Worm (Caenorhabditis elegans) whole organism, L1 larva: ENCODE measurements around the gene F25F2.1.

Experiments used
- C16A3.4 ChIP-seq: fragments of 150-350 bp; optimal IDR thresholded peaks from 2 replicates; lab custom pipeline; 2014; ENCODE audit warnings: missing biosample characterization, missing genetic modification characterization
- F16B12.6 ChIP-seq: fragments of 150-350 bp; optimal IDR thresholded peaks from 2 replicates; lab custom pipeline; 2014; ENCODE audit warnings: missing biosample characterization, missing genetic modification characterization
- blmp-1 ChIP-seq: fragments of 150-350 bp; optimal IDR thresholded peaks from 2 replicates; lab custom pipeline; 2014; ENCODE audit warnings: missing biosample characterization, missing genetic modification characterization
- ceh-8 ChIP-seq: fragments of 200-800 bp; sonication (Bioruptor generic); optimal IDR thresholded peaks from 2 replicates; lab custom pipeline; 2018; ENCODE audit warnings: mild to moderate bottlenecking, missing genetic modification characterization, moderate library complexity, missing compliant biosample characterization
- ceh-82 ChIP-seq, 3 experiments: fragments of 150-350 bp in 1 of 3; sonication (generic microtip) in 2 of 3; optimal IDR thresholded peaks; 2 replicates each; lab custom pipeline; 2014 to 2017; ENCODE audit warnings: missing biosample characterization in 3 of 3, missing genetic modification characterization in 3 of 3
- dpl-1 ChIP-seq, 3 experiments: fragments of 150-350 bp in 2 of 3; sonication (generic microtip) in 1 of 3; optimal IDR thresholded peaks; 2 replicates each; lab custom pipeline; 2014 to 2017; ENCODE audit warnings: missing biosample characterization in 3 of 3, missing genetic modification characterization in 3 of 3, missing genetic modification reagents in 3 of 3
- efl-1 ChIP-seq, 4 experiments: fragments of 150-350 bp; optimal IDR thresholded peaks in 3 of 4; peaks in 1 of 4; 1 replicate in 1 of 4; 2 replicates in 3 of 4; lab custom pipeline; 2014; ENCODE audit warnings: missing biosample characterization in 2 of 4, missing genetic modification characterization in 2 of 4, missing genetic modification reagents in 2 of 4
- efl-3 ChIP-seq: fragments of 200-800 bp; sonication (Bioruptor generic); optimal IDR thresholded peaks from 2 replicates; lab custom pipeline; 2018; ENCODE audit warnings: mild to moderate bottlenecking, missing genetic modification characterization, missing compliant biosample characterization
- egl-13 ChIP-seq: sonication (generic microtip); optimal IDR thresholded peaks from 2 replicates; lab custom pipeline; 2016; ENCODE audit warnings: missing genotype, missing genetic modification reagents, missing genetic modification characterization, missing compliant biosample characterization
- elt-2 ChIP-seq: sonication (generic microtip); optimal IDR thresholded peaks from 2 replicates; lab custom pipeline; 2016; ENCODE audit warnings: missing genetic modification characterization, mild to moderate bottlenecking, inconsistent platforms, missing compliant biosample characterization, missing genetic modification reagents
- elt-3 ChIP-seq, 6 experiments: fragments of 150-350 bp in 1 of 6; sonication (generic microtip); optimal IDR thresholded peaks; 2 replicates each; lab custom pipeline; 2017 to 2018; ENCODE audit warnings: missing biosample characterization in 6 of 6, missing genetic modification characterization in 6 of 6, inconsistent platforms in 1 of 6
- fkh-8 ChIP-seq: sonication (generic microtip); optimal IDR thresholded peaks from 2 replicates; lab custom pipeline; 2016; ENCODE audit warnings: mild to moderate bottlenecking, missing genetic modification characterization, missing compliant biosample characterization
- fos-1 ChIP-seq: fragments of 150-350 bp; optimal IDR thresholded peaks from 2 replicates; lab custom pipeline; 2014; ENCODE audit warnings: missing biosample characterization, missing genetic modification characterization
- grh-1 ChIP-seq: fragments of 200-800 bp; sonication (Bioruptor generic); IDR thresholded peaks from 2 replicates; pipeline ENCODE4 v1.3.6; 2022; ENCODE audit warnings: missing genetic modification reagents, missing genetic modification characterization, missing compliant biosample characterization
- hlh-4 ChIP-seq: sonication (generic microtip); optimal IDR thresholded peaks from 2 replicates; lab custom pipeline; 2016; ENCODE audit warnings: mild to moderate bottlenecking, missing genetic modification characterization, missing compliant biosample characterization
- jun-1 ChIP-seq: fragments of 150-350 bp; optimal IDR thresholded peaks from 2 replicates; lab custom pipeline; 2014; ENCODE audit warnings: missing biosample characterization, missing genetic modification reagents, missing genetic modification characterization
- lin-13 ChIP-seq: fragments of 150-350 bp; optimal IDR thresholded peaks from 2 replicates; lab custom pipeline; 2014; ENCODE audit warnings: missing biosample characterization, missing genetic modification reagents, missing genetic modification characterization
- lin-14 ChIP-seq: fragments of 200-800 bp; sonication (Bioruptor generic); optimal IDR thresholded peaks from 2 replicates; lab custom pipeline; 2018; ENCODE audit warnings: mild to moderate bottlenecking, missing genetic modification characterization, moderate library complexity, missing compliant biosample characterization
- lin-35 ChIP-seq, 2 experiments: fragments of 150-350 bp; optimal IDR thresholded peaks; 2 replicates each; lab custom pipeline; 2014; ENCODE audit warnings: missing biosample characterization in 2 of 2, missing genetic modification characterization in 2 of 2, missing genetic modification reagents in 2 of 2
- lin-39 ChIP-seq: fragments of 150-350 bp; optimal IDR thresholded peaks from 2 replicates; lab custom pipeline; 2014; ENCODE audit warnings: missing biosample characterization, missing genetic modification reagents, missing genetic modification characterization
- lir-3 ChIP-seq: sonication (generic microtip); optimal IDR thresholded peaks from 2 replicates; lab custom pipeline; 2016; ENCODE audit warnings: mild to moderate bottlenecking, missing genetic modification characterization, moderate library complexity, missing compliant biosample characterization; ENCODE audit not compliant: poor library complexity
- lsy-2 ChIP-seq, 2 experiments: fragments of 150-350 bp; optimal IDR thresholded peaks; 2 replicates each; lab custom pipeline; 2014; ENCODE audit warnings: missing biosample characterization in 2 of 2, missing genetic modification characterization in 2 of 2
- mab-9 ChIP-seq: fragments of 200-800 bp; sonication (Bioruptor generic); IDR thresholded peaks from 2 replicates; pipeline ENCODE4 v1.3.6; 2022; ENCODE audit warnings: missing genetic modification reagents, missing genetic modification characterization, missing compliant biosample characterization
- mdl-1 ChIP-seq, 2 experiments: fragments of 150-350 bp; optimal IDR thresholded peaks; 2 replicates each; lab custom pipeline; 2014 to 2017; ENCODE audit warnings: missing biosample characterization in 2 of 2, missing genetic modification characterization in 2 of 2, inconsistent platforms in 1 of 2
- mep-1 ChIP-seq: fragments of 150-350 bp; optimal IDR thresholded peaks from 2 replicates; lab custom pipeline; 2014; ENCODE audit warnings: missing biosample characterization, missing genetic modification characterization
- nhr-11 ChIP-seq: fragments of 150-350 bp; optimal IDR thresholded peaks from 2 replicates; lab custom pipeline; 2014; ENCODE audit warnings: missing biosample characterization, missing genetic modification characterization
- nhr-19 ChIP-seq: fragments of 200-800 bp; sonication (Bioruptor generic); conservative IDR thresholded peaks from 2 replicates; pipeline ENCODE4 v1.3.6; 2022; ENCODE audit warnings: missing genetic modification characterization, missing compliant biosample characterization
- nhr-20 ChIP-seq: sonication (generic microtip); optimal IDR thresholded peaks from 2 replicates; lab custom pipeline; 2016; ENCODE audit warnings: mild to moderate bottlenecking, missing genetic modification characterization, missing compliant biosample characterization
- nhr-47 ChIP-seq: sonication (generic microtip); optimal IDR thresholded peaks from 2 replicates; lab custom pipeline; 2016; ENCODE audit warnings: mild to moderate bottlenecking, missing genetic modification characterization, moderate library complexity, missing compliant biosample characterization
- nhr-71 ChIP-seq: sonication (generic microtip); optimal IDR thresholded peaks from 2 replicates; lab custom pipeline; 2016; ENCODE audit warnings: mild to moderate bottlenecking, missing genetic modification characterization, moderate library complexity, missing compliant biosample characterization
- nhr-85 ChIP-seq: sonication (generic microtip); peaks from one replicate; lab custom pipeline; 2016; ENCODE audit warnings: missing genetic modification characterization, inconsistent platforms, missing compliant biosample characterization
- nhr-90 ChIP-seq: sonication (generic microtip); optimal IDR thresholded peaks from 2 replicates; lab custom pipeline; 2016; ENCODE audit warnings: mild to moderate bottlenecking, missing genetic modification characterization, missing compliant biosample characterization; ENCODE audit not compliant: poor library complexity
- pag-3 ChIP-seq: sonication (generic microtip); optimal IDR thresholded peaks from 2 replicates; lab custom pipeline; 2017; ENCODE audit warnings: missing genetic modification characterization, mild to moderate bottlenecking, missing compliant biosample characterization, antibody characterized with exemption, borderline replicate concordance; ENCODE audit not compliant: insufficient read depth
- rnt-1 ChIP-seq: sonication (generic microtip); optimal IDR thresholded peaks from 2 replicates; lab custom pipeline; 2016; ENCODE audit warnings: mild to moderate bottlenecking, missing genetic modification characterization, moderate library complexity, missing compliant biosample characterization
- skn-1 ChIP-seq: fragments of 150-350 bp; optimal IDR thresholded peaks from 2 replicates; lab custom pipeline; 2014; ENCODE audit warnings: missing biosample characterization, missing genetic modification characterization
- snpc-4 ChIP-seq: fragments of 150-350 bp; optimal IDR thresholded peaks from 2 replicates; lab custom pipeline; 2014; ENCODE audit warnings: missing biosample characterization, missing genetic modification characterization
- snu-23 ChIP-seq: sonication (generic microtip); optimal IDR thresholded peaks from 2 replicates; lab custom pipeline; 2016; ENCODE audit warnings: missing genetic modification characterization, missing compliant biosample characterization
- sptf-1 ChIP-seq: fragments of 150-350 bp; optimal IDR thresholded peaks from 2 replicates; lab custom pipeline; 2014; ENCODE audit warnings: missing biosample characterization, missing genetic modification characterization
- swsn-7 ChIP-seq: sonication (generic microtip); optimal IDR thresholded peaks from 2 replicates; lab custom pipeline; 2016; ENCODE audit warnings: missing genetic modification characterization, missing compliant biosample characterization
- tbx-2 ChIP-seq: sonication (generic microtip); optimal IDR thresholded peaks from 2 replicates; lab custom pipeline; 2016; ENCODE audit warnings: missing genetic modification characterization, missing compliant biosample characterization
- unc-62 ChIP-seq: fragments of 150-350 bp; optimal IDR thresholded peaks from 2 replicates; lab custom pipeline; 2014; ENCODE audit warnings: missing biosample characterization, missing genetic modification reagents, missing genetic modification characterization
- unc-86 ChIP-seq: sonication (generic microtip); optimal IDR thresholded peaks from 2 replicates; lab custom pipeline; 2016; ENCODE audit warnings: missing genetic modification characterization, missing compliant biosample characterization
- xbp-1 ChIP-seq: sonication (generic microtip); optimal IDR thresholded peaks from 2 replicates; lab custom pipeline; 2016; ENCODE audit warnings: missing genetic modification characterization, missing compliant biosample characterization
- ztf-11 ChIP-seq, 2 experiments: sonication (generic microtip); optimal IDR thresholded peaks; 2 replicates each; lab custom pipeline; 2016 to 2017; ENCODE audit warnings: missing genetic modification characterization in 2 of 2, missing biosample characterization in 1 of 2, missing compliant biosample characterization in 1 of 2
- ztf-4 ChIP-seq: fragments of 150-350 bp; optimal IDR thresholded peaks from 2 replicates; lab custom pipeline; 2014; ENCODE audit warnings: missing biosample characterization, missing genetic modification characterization

The F25F2.1 gene

ce11 chrIII:4470793-4471192 lies 37.9 kb upstream of the F25F2.1 start:
- no peak for TF ChIP-seq unc-62
- TF ChIP-seq mep-1 = peak; percentile 67
- TF ChIP-seq lin-14 (GFP tag; lab: Kevin White, UChicago) = peak; percentile 57
- TF ChIP-seq nhr-85 (tag; lab: Kevin White, UChicago) = peak; percentile 50
- peak; percentile 53 for TF ChIP-seq ztf-4 (tag; lab: Kevin White, UChicago)
- TF ChIP-seq ceh-82 (tag; optimal IDR thresholded peaks at IDR 0.05; lab: Kevin White, UChicago) = peak in 2 of 3 experiments; percentile 49 to 64
- peak; percentile 57 for TF ChIP-seq C16A3.4 (tag; lab: Kevin White, UChicago)
- TF ChIP-seq dpl-1 (GFP tag; optimal IDR thresholded peaks at IDR 0.05; lab: Kevin White, UChicago) = peak in 2 of 3 experiments; percentile 33 to 52
- TF ChIP-seq mab-9 = no peak
- TF ChIP-seq grh-1 (GFP tag; lab: Robert Waterston, UW) = peak; percentile 16; the same call in 1 of the 2 replicates
- no peak for TF ChIP-seq jun-1 (tag; lab: Kevin White, UChicago)
- peak; percentile 78 for TF ChIP-seq fkh-8 (tag; lab: Kevin White, UChicago)
- TF ChIP-seq snpc-4 (tag; lab: Kevin White, UChicago) = no peak
- no peak for TF ChIP-seq sptf-1 (tag; lab: Kevin White, UChicago)
- peak; percentile 53 for TF ChIP-seq nhr-20
- TF ChIP-seq swsn-7 = peak; percentile 62
- TF ChIP-seq rnt-1 = peak; percentile 50
- TF ChIP-seq ztf-11 (tag; optimal IDR thresholded peaks at IDR 0.05; lab: Kevin White, UChicago) = peak in 1 of 2 experiments; percentile 21
- TF ChIP-seq lin-39 (tag; lab: Kevin White, UChicago) = no peak
- TF ChIP-seq lir-3 (tag; lab: Kevin White, UChicago) = peak; percentile 82
- peak; percentile 82 for TF ChIP-seq snu-23
- TF ChIP-seq elt-3 (tag; optimal IDR thresholded peaks at IDR 0.05; lab: Kevin White, UChicago) = peak in 1 of 6 experiments; percentile 50
- peak; percentile 57 for TF ChIP-seq nhr-19 (GFP tag; lab: Robert Waterston, UW)
- peak; percentile 72 for TF ChIP-seq nhr-71 (tag; lab: Kevin White, UChicago)
- peak; percentile 19 for TF ChIP-seq ceh-8 (GFP tag; lab: Kevin White, UChicago)
- peak; percentile 73 to 79 for TF ChIP-seq lsy-2 (tag; optimal IDR thresholded peaks at IDR 0.05; lab: Kevin White, UChicago)
- peak; percentile 44 for TF ChIP-seq xbp-1
- TF ChIP-seq egl-13 = peak; percentile 24
- no peak for TF ChIP-seq lin-13
- TF ChIP-seq efl-1 (optimal IDR thresholded peaks at IDR 0.05; lab: Kevin White, UChicago) = peak; percentile 48 to 54
- TF ChIP-seq efl-1 (GFP tag; optimal IDR thresholded peaks at IDR 0.05 in 1 of 2; lab: Kevin White, UChicago) = peak; percentile 27 to 93
- TF ChIP-seq unc-86 = peak; percentile 45
- no peak for TF ChIP-seq hlh-4 (tag; lab: Kevin White, UChicago)
- TF ChIP-seq mdl-1 (tag; optimal IDR thresholded peaks at IDR 0.05; lab: Kevin White, UChicago) = peak in 1 of 2 experiments; percentile 34
- no peak for TF ChIP-seq nhr-11 (tag; lab: Kevin White, UChicago)
- TF ChIP-seq lin-35 (GFP tag; optimal IDR thresholded peaks at IDR 0.05; lab: Kevin White, UChicago) = peak; percentile 51 to 60
- TF ChIP-seq nhr-47 (tag; lab: Kevin White, UChicago) = peak; percentile 71
- no peak for TF ChIP-seq pag-3 (tag; lab: Kevin White, UChicago)
- peak; percentile 0 for TF ChIP-seq elt-2 (tag; lab: Kevin White, UChicago)
- TF ChIP-seq tbx-2 (tag; lab: Kevin White, UChicago) = peak; percentile 30
- TF ChIP-seq efl-3 (GFP tag; lab: Kevin White, UChicago) = peak; percentile 28
- peak; percentile 58 for TF ChIP-seq nhr-90
- TF ChIP-seq F16B12.6 = no peak
- peak; percentile 19 for TF ChIP-seq fos-1 (tag; lab: Kevin White, UChicago)
- peak; percentile 26 for TF ChIP-seq skn-1 (tag; lab: Kevin White, UChicago)
- no peak for TF ChIP-seq blmp-1 (tag; lab: Kevin White, UChicago)
